Fruit fly (Drosophila melanogaster): Measurements from ENCODE around the gene Tat.

Gene Tat

DNA sequence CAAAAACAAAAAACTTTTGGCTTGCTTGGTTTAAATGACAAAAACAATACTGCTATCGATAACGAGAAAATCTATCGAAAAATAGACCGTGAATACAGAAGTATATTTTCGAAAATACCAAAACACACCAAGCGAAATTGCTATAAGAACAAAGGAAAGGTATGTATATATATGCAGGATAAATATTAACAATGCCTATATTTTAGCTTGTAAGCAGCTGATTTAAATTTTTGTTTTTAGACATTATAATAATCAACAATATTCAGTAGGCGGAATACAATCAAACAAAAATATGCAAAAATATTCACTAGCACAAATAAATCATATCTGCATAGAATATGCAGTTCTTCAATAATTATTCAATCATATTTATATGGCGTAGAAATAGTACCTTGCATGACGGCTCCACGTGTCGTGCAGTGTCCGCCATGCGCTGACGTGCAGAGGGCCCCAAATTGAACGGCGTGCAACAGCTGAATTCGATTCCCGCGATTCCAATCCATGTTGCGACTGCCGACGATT is 23.1 kb upstream of the Tat start, which contains the start of the genes Fbxl4 and Dus2 (continued):
- TF ChIP-seq grn (GFP tag; optimal IDR thresholded peaks at IDR 0.05) (no peak), peb (GFP tag; IDR thresholded peaks at IDR 0.05) (peak; percentile 79), CG1792 (GFP tag; optimal IDR thresholded peaks at IDR 0.05) (peak; percentile 99), gro (GFP tag; optimal IDR thresholded peaks at IDR 0.05) (peak; percentile 91), CG15479 (GFP tag; optimal IDR thresholded peaks at IDR 0.05) (no peak), twi (tag; optimal IDR thresholded peaks at IDR 0.05) (peak; percentile 83), CG4617 (GFP tag; optimal IDR thresholded peaks at IDR 0.05; ENCODE audit: borderline replicate concordance) (peak; percentile 76), CHES-1-like (GFP tag; optimal IDR thresholded peaks at IDR 0.05) (peak; percentile 89), tap (tag; optimal IDR thresholded peaks at IDR 0.05) (peak; percentile 78), caup (GFP tag; optimal IDR thresholded peaks at IDR 0.05; ENCODE audit: severe bottlenecking) (peak; percentile 87), abd-A (tag; optimal IDR thresholded peaks at IDR 0.05) (no peak), Oaz (GFP tag; IDR thresholded peaks at IDR 0.05) (peak; percentile 86), HHEX (GFP tag; optimal IDR thresholded peaks at IDR 0.05) (peak; percentile 89), vvl (GFP tag; IDR thresholded peaks at IDR 0.05) (peak; percentile 94), btn (GFP tag; optimal IDR thresholded peaks at IDR 0.05) (peak; percentile 81), CG17359 (tag; optimal IDR thresholded peaks at IDR 0.05) (peak; percentile 84), Sry-δ (GFP tag; optimal IDR thresholded peaks at IDR 0.05) (peak; percentile 66), sqz (GFP tag; optimal IDR thresholded peaks at IDR 0.05) (peak; percentile 74), al (GFP tag; IDR thresholded peaks at IDR 0.05) (peak; percentile 81), Usf (GFP tag; optimal IDR thresholded peaks at IDR 0.05) (peak; percentile 86), CG11456 (GFP tag; IDR thresholded peaks at IDR 0.05) (peak; percentile 95), CG6791 (GFP tag; IDR thresholded peaks at IDR 0.05; ENCODE audit: partially characterized antibody) (peak; percentile 37; the same call in 1 of the 3 replicates), eyg (GFP tag; optimal IDR thresholded peaks at IDR 0.05) (peak; percentile 74), CG8924 (tag; optimal IDR thresholded peaks at IDR 0.05) (peak; percentile 93), CG10274 (GFP tag; optimal IDR thresholded peaks at IDR 0.05) (peak; percentile 77), CG10431 (GFP tag; optimal IDR thresholded peaks at IDR 0.05) (peak; percentile 66), dmrt99B (tag; optimal IDR thresholded peaks at IDR 0.05) (peak; percentile 90), ci (GFP tag; IDR thresholded peaks at IDR 0.05) (peak; percentile 94), Mrtf (GFP tag; IDR thresholded peaks at IDR 0.05) (peak; percentile 92), CG32767 (GFP tag; IDR thresholded peaks at IDR 0.05) (peak; percentile 88), br (optimal IDR thresholded peaks at IDR 0.05) (no peak), unpg (GFP tag; optimal IDR thresholded peaks at IDR 0.05) (peak; percentile 87), CG3838 (GFP tag; optimal IDR thresholded peaks at IDR 0.05) (peak; percentile 78), Poxn (GFP tag; IDR thresholded peaks at IDR 0.05) (peak; percentile 68), dysf (GFP tag; IDR thresholded peaks at IDR 0.05) (peak; percentile 95), hb (GFP tag; IDR thresholded peaks at IDR 0.05; ENCODE audit: partially characterized antibody) (no peak; the same call in 2 of the 3 replicates), Bgb (GFP tag; IDR thresholded peaks at IDR 0.05; ENCODE audit: partially characterized antibody) (peak; percentile 58; the same call in 1 of the 2 replicates), disco-r (GFP tag; optimal IDR thresholded peaks at IDR 0.05) (peak; percentile 81), CG7963 (GFP tag; IDR thresholded peaks at IDR 0.05; ENCODE audit: partially characterized antibody) (no peak; the same call in 2 of the 3 replicates), Side (GFP tag; optimal IDR thresholded peaks at IDR 0.05) (peak; percentile 88), row (GFP tag; IDR thresholded peaks at IDR 0.05) (peak; percentile 96), TFAM (GFP tag; optimal IDR thresholded peaks at IDR 0.05) (peak; percentile 62), salm (tag; optimal IDR thresholded peaks at IDR 0.05) (peak; percentile 69), Bteb2 (GFP tag; optimal IDR thresholded peaks at IDR 0.05) (peak; percentile 90), CG10462 (GFP tag; optimal IDR thresholded peaks at IDR 0.05) (peak; percentile 91), Scr (GFP tag; IDR thresholded peaks at IDR 0.05; ENCODE audit: partially characterized antibody) (0 out of 2 replicates have a peak, but pooled peaks have one; percentile 18), gcm (GFP tag; optimal IDR thresholded peaks at IDR 0.05) (peak; percentile 72), Meics (GFP tag; optimal IDR thresholded peaks at IDR 0.05) (peak; percentile 91), tna (GFP tag; IDR thresholded peaks at IDR 0.05; ENCODE audit: partially characterized antibody) (no peak), CG34422 (GFP tag; IDR thresholded peaks at IDR 0.05) (peak; percentile 93)

Data from whole organism, embryonic.